Fruit fly (Drosophila melanogaster) whole organism, pupa: ENCODE measurements around the gene CG15263.

Source experiments
- CG13204 ChIP-seq: fragments of 200-800 bp; sonication (Bioruptor generic); optimal IDR thresholded peaks from 2 replicates; lab custom pipeline; 2018; ENCODE audit warnings: missing biosample characterization, mild to moderate bottlenecking, missing genetic modification characterization, moderate library complexity
- CG14655 ChIP-seq: fragments of 200-800 bp; sonication (Bioruptor generic); optimal IDR thresholded peaks from 3 replicates; lab custom pipeline; 2017; ENCODE audit warnings: mild to moderate bottlenecking, missing biosample characterization, missing genetic modification reagents, missing genetic modification characterization
- CG32121 ChIP-seq: fragments of 200-800 bp; sonication (Bioruptor generic); IDR thresholded peaks from 2 replicates; pipeline ENCODE4 v1.3.6; 2022; ENCODE audit warnings: missing biosample characterization, missing genetic modification characterization
- CG4496 ChIP-seq: fragments of 200-800 bp; sonication (Bioruptor generic); IDR thresholded peaks from 3 replicates; pipeline ENCODE4 v1.3.6; 2022; ENCODE audit warnings: missing biosample characterization, missing genetic modification characterization
- CG8159 ChIP-seq: fragments of 200-800 bp; sonication (Bioruptor generic); optimal IDR thresholded peaks from 3 replicates; lab custom pipeline; 2018; ENCODE audit warnings: missing biosample characterization, mild to moderate bottlenecking, missing genetic modification characterization, moderate library complexity
- CG8301 ChIP-seq: fragments of 200-800 bp; sonication (Bioruptor generic); optimal IDR thresholded peaks from 2 replicates; lab custom pipeline; 2018; ENCODE audit warnings: missing biosample characterization, mild to moderate bottlenecking, missing genetic modification characterization
- D1 ChIP-seq: fragments of 200-800 bp; sonication (Bioruptor generic); optimal IDR thresholded peaks from 2 replicates; lab custom pipeline; 2018; ENCODE audit warnings: missing biosample characterization, mild to moderate bottlenecking, missing genetic modification characterization, moderate library complexity
- EcR ChIP-seq: fragments of 200-800 bp; sonication (Bioruptor generic); optimal IDR thresholded peaks from 3 replicates; lab custom pipeline; 2019; ENCODE audit warnings: missing biosample characterization, missing genetic modification characterization, mild to moderate bottlenecking, moderate library complexity, missing genetic modification reagents
- rn ChIP-seq: fragments of 200-800 bp; sonication (Bioruptor generic); IDR thresholded peaks from 2 replicates; pipeline ENCODE4 v1.3.6; 2022; ENCODE audit warnings: missing biosample characterization, missing genetic modification characterization

dm6 chr2L:15256249-15256648 lies 28.6 kb upstream of the CG15263 start, which contains the start of the genes PolD3 and Uxt:
- TF ChIP-seq rn (GFP tag; lab: Robert Waterston, UW) = no peak
- TF ChIP-seq EcR (GFP tag; lab: Kevin White, UChicago) = no peak
- TF ChIP-seq CG14655 (GFP tag; lab: Kevin White, UChicago) = no peak
- no peak for TF ChIP-seq CG8159 (tag; lab: Kevin White, UChicago)
- TF ChIP-seq CG13204 (GFP tag; lab: Kevin White, UChicago) = no peak
- no peak for TF ChIP-seq CG32121 (GFP tag; lab: Robert Waterston, UW)
- TF ChIP-seq CG8301 (tag; lab: Kevin White, UChicago) = no peak
- TF ChIP-seq CG4496 (GFP tag; lab: Robert Waterston, UW) = no peak
- TF ChIP-seq D1 (tag; lab: Kevin White, UChicago) = no peak
